Worm (Caenorhabditis elegans) whole organism, early embryonic: Measurements from ENCODE around the gene Y73F8A.5.
"Not testable (repeated sequence)": the region's sequence is repeated elsewhere in the genome, so short reads cannot be mapped to it uniquely, and the experiment has no call there.

ENCODE experiments used
- B0310.2 ChIP-seq: sonication (generic microtip); optimal IDR thresholded peaks from 2 replicates; lab custom pipeline; 2016; ENCODE audit warnings: mild to moderate bottlenecking, missing genetic modification characterization, missing compliant biosample characterization
- F13C5.2 ChIP-seq: sonication (generic microtip); optimal IDR thresholded peaks from 2 replicates; lab custom pipeline; 2017; ENCODE audit warnings: mild to moderate bottlenecking, missing genetic modification characterization, inconsistent platforms, missing compliant biosample characterization
- aly-1 ChIP-seq: sonication (generic microtip); optimal IDR thresholded peaks from 2 replicates; lab custom pipeline; 2016; ENCODE audit warnings: missing genetic modification characterization, missing compliant biosample characterization
- ama-1 ChIP-seq: fragments of 150-350 bp; optimal IDR thresholded peaks from 2 replicates; lab custom pipeline; 2014
- ceh-13 ChIP-seq: fragments of 200-800 bp; sonication (Bioruptor generic); optimal IDR thresholded peaks from 2 replicates; lab custom pipeline; 2018; ENCODE audit warnings: mild to moderate bottlenecking, missing genetic modification characterization, missing compliant biosample characterization
- ceh-36 ChIP-seq: sonication (generic microtip); optimal IDR thresholded peaks from 2 replicates; lab custom pipeline; 2016; ENCODE audit warnings: missing genetic modification characterization, inconsistent platforms, missing compliant biosample characterization
- ets-7 ChIP-seq: sonication (generic microtip); optimal IDR thresholded peaks from 2 replicates; lab custom pipeline; 2016; ENCODE audit warnings: missing genotype, missing genetic modification characterization, missing compliant biosample characterization
- flt-1 ChIP-seq: fragments of 200-800 bp; sonication (Bioruptor generic); IDR thresholded peaks from 2 replicates; pipeline ENCODE4 v1.3.6; 2022; ENCODE audit warnings: missing genetic modification characterization, missing compliant biosample characterization
- hmbx-1 ChIP-seq: sonication (generic microtip); optimal IDR thresholded peaks from 2 replicates; lab custom pipeline; 2016; ENCODE audit warnings: mild to moderate bottlenecking, missing genetic modification characterization, missing compliant biosample characterization
- hmg-4 ChIP-seq: fragments of 200-800 bp; sonication (Bioruptor generic); optimal IDR thresholded peaks from 2 replicates; lab custom pipeline; 2018; ENCODE audit warnings: mild to moderate bottlenecking, missing genetic modification characterization, missing compliant biosample characterization
- hnd-1 ChIP-seq: sonication (generic microtip); optimal IDR thresholded peaks from 2 replicates; lab custom pipeline; 2016; ENCODE audit warnings: missing genetic modification characterization, missing compliant biosample characterization
- pes-1 ChIP-seq: fragments of 200-800 bp; sonication (Bioruptor generic); IDR thresholded peaks from 2 replicates; pipeline ENCODE4 v1.3.6; 2022; ENCODE audit warnings: missing genetic modification reagents, missing genetic modification characterization, missing compliant biosample characterization
- scrt-1 ChIP-seq: fragments of 200-800 bp; sonication (Bioruptor generic); IDR thresholded peaks from 2 replicates; pipeline ENCODE4 v1.3.6; 2022; ENCODE audit warnings: missing genetic modification characterization, missing compliant biosample characterization
- sea-1 ChIP-seq: fragments of 200-800 bp; sonication (Bioruptor generic); conservative IDR thresholded peaks from 2 replicates; pipeline ENCODE4 v1.3.6; 2022; ENCODE audit warnings: missing genetic modification characterization, missing compliant biosample characterization
- tbx-11 ChIP-seq: fragments of 200-800 bp; sonication (Bioruptor generic); IDR thresholded peaks from 2 replicates; pipeline ENCODE4 v1.3.6; 2022; ENCODE audit warnings: missing genetic modification characterization, missing compliant biosample characterization
- tbx-37 ChIP-seq: fragments of 200-800 bp; sonication (Bioruptor generic); conservative IDR thresholded peaks from 2 replicates; pipeline ENCODE4 v1.3.6; 2022; ENCODE audit warnings: missing genetic modification reagents, missing genetic modification characterization, missing compliant biosample characterization
- tra-4 ChIP-seq: sonication (generic microtip); optimal IDR thresholded peaks from 2 replicates; lab custom pipeline; 2017; ENCODE audit warnings: missing genetic modification characterization, missing compliant biosample characterization

The Y73F8A.5 gene

DNA sequence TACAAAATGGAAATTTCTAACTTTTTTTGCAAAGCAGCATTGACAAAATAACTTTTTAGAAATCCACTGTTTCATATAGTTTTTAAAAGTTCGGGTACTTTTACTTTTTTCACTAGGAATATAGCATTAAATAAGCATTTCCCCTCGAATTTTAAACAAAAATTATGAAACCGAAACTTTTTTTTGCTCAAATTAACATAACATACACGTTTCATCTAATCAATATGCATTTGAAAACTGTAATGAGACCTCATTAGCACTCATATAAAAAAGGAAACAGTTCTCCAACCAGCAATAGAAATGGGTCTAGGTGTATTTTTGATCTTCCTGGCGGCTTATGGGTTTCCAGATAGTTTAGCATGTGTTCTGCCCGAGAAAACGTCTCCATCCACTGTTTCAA lies 34.4 kb downstream of the Y73F8A.5 start, which contains the start of gene Y73F8A.10:
Gene Y73F8A.10 (plus strand): TSS at position 301 of the 400 bp plus-strand sequence.
- TF ChIP-seq scrt-1 (GFP tag; lab: Robert Waterston, UW): no peak
- TF ChIP-seq ama-1 (lab: Kevin White, UChicago): no peak
- TF ChIP-seq hmg-4: no peak
- no peak for TF ChIP-seq tra-4 (tag; lab: Kevin White, UChicago)
- no peak for TF ChIP-seq flt-1 (GFP tag; lab: Robert Waterston, UW)
- TF ChIP-seq tbx-37 (GFP tag; lab: Robert Waterston, UW): no peak
- TF ChIP-seq ets-7: no peak
- TF ChIP-seq hmbx-1 (tag; lab: Kevin White, UChicago): no peak
- TF ChIP-seq ceh-13 (GFP tag; lab: Kevin White, UChicago): no peak
- TF ChIP-seq F13C5.2 (tag; lab: Kevin White, UChicago): no peak
- TF ChIP-seq tbx-11 (GFP tag; lab: Robert Waterston, UW): no peak
- no peak for TF ChIP-seq sea-1
- TF ChIP-seq ceh-36 (tag; lab: Kevin White, UChicago): no peak
- TF ChIP-seq aly-1 (tag; lab: Kevin White, UChicago): no peak
- no peak for TF ChIP-seq pes-1 (GFP tag; lab: Robert Waterston, UW)
- TF ChIP-seq B0310.2 (tag; lab: Kevin White, UChicago): no peak
- TF ChIP-seq hnd-1 (tag; lab: Kevin White, UChicago): no peak

DNA sequence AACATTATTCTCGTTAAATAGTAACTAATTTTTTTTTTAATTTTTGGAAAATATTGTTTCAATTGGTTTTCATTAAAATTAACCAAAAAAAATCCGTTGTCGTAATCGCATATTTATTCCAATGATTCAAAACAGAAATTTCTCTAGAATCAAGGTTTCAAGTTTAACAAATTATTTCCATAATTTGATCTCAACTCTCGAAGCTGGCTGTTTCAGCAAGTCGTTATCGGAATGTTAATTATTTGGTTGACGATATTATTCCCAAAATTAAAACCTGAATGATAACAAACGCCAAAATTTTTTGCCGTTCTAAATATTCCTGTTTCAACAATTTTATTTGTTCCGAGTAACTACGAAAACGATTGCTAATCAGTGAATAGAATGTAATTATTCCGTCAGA lies 40.4 kb downstream of the Y73F8A.5 start:
- TF ChIP-seq pes-1 (GFP tag; lab: Robert Waterston, UW): no peak

DNA sequence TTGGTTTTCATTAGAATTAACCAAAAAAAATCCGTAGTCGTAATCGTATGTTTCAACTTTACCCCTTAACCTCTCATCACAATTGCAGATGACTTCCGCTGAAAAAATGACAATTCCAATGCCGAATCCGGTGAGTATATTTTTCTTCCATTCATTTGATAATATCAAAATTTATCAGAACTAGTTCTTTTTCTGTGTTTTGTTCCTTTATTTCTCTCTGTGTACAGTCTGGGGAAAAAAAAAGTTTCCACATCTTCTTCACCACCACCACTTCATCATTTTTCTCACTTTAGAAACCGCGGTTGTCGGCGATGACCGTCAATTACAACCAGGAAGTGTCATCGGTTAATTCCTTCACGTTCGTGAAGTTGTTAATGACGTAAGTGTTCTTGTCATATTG lies 42.5 kb downstream of the Y73F8A.5 start, which contains the start of gene best-21:
Gene best-21 (plus strand): TSS at position 301 of the 400 bp plus-strand sequence.
- no peak for TF ChIP-seq ceh-13 (GFP tag; lab: Kevin White, UChicago)
- no peak for TF ChIP-seq F13C5.2 (tag; lab: Kevin White, UChicago)
- TF ChIP-seq ceh-36 (tag; lab: Kevin White, UChicago): no peak
- no peak for TF ChIP-seq hnd-1 (tag; lab: Kevin White, UChicago)
- TF ChIP-seq ets-7: no peak
- no peak for TF ChIP-seq sea-1
- TF ChIP-seq tra-4 (tag; lab: Kevin White, UChicago): no peak
- no peak for TF ChIP-seq hmbx-1 (tag; lab: Kevin White, UChicago)
- TF ChIP-seq scrt-1 (GFP tag; lab: Robert Waterston, UW): no peak
- no peak for TF ChIP-seq B0310.2 (tag; lab: Kevin White, UChicago)
- TF ChIP-seq pes-1 (GFP tag; lab: Robert Waterston, UW): no peak
- no peak for TF ChIP-seq flt-1 (GFP tag; lab: Robert Waterston, UW)
- TF ChIP-seq hmg-4: no peak

DNA sequence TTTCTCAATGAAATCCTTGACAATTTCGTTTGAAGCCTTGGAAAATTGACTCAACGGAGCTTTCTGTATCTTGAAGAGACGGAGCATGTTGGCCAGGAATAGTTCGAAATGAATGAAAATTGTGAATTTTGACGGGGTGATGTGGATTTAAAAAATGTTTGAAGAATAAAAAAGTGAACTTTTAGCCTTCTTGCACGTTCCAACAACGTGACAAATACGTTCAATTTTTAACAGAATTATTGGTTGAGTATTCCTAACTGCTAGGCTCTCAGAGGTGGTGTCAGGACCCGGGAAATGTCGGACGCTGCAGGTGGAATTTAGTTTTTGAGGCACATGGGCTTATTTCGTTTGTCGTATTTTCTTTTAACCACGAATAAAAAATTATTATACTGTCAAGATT lies 51.9 kb downstream of the Y73F8A.5 start, which contains the start of gene Y73F8A.12:
Gene Y73F8A.12 (minus strand): TSS at position 101 of the 400 bp plus-strand sequence.
- TF ChIP-seq hnd-1 (tag; lab: Kevin White, UChicago); hmbx-1 (tag; lab: Kevin White, UChicago); pes-1 (GFP tag; lab: Robert Waterston, UW): not testable (repeated sequence)

DNA sequence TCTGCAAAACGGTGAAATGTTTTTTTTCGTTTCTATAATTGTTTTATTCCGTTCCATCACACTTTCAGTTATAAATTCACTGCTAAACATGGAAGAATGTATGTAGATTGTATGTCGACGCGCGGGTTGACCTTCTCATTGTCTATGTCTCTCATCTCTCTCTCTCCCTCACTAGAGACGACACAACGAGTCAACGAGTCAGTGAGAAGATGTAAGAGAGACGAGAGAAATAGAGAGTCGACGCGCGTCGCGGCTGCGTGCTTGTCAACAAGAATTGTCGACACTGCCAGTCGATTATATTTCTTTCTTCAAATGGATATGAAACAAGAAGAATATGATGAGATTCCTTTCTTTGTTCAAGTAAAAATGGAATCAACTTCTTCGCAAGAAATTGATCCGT lies 52.3 kb downstream of the Y73F8A.5 start, which contains the start of gene Y73F8A.13:
Gene Y73F8A.13 (plus strand): TSS at position 240 of the 400 bp plus-strand sequence.
- no peak for TF ChIP-seq flt-1 (GFP tag; lab: Robert Waterston, UW)
- no peak for TF ChIP-seq pes-1 (GFP tag; lab: Robert Waterston, UW)
- TF ChIP-seq ets-7: no peak
- no peak for TF ChIP-seq B0310.2 (tag; lab: Kevin White, UChicago)
- TF ChIP-seq tra-4 (tag; lab: Kevin White, UChicago): no peak
- TF ChIP-seq ceh-36 (tag; lab: Kevin White, UChicago): no peak
- TF ChIP-seq sea-1: no peak
- TF ChIP-seq ceh-13 (GFP tag; lab: Kevin White, UChicago): no peak
- TF ChIP-seq ama-1 (lab: Kevin White, UChicago): no peak
- no peak for TF ChIP-seq scrt-1 (GFP tag; lab: Robert Waterston, UW)

DNA sequence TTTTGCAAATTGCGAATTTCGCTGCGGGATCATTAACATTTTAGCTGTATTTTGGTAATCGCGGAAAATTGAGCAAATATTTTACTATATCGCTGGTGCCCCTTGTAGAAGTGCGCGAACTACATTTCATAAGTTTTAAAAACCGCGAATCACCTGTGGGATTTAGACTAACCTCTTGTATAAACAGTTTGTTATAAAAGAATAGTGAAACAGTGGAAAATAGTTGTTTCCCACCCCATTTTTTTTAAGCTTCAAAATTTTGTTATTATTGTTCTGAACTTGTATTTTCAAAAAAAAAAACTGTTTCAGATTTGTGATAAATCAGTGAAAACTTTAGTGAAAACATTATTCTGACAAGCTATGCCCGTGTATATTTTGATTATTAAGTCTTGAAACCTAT lies 55.8 kb downstream of the Y73F8A.5 start:
- TF ChIP-seq sea-1: no peak
- TF ChIP-seq flt-1 (GFP tag; lab: Robert Waterston, UW): no peak
- TF ChIP-seq ceh-36 (tag; lab: Kevin White, UChicago): no peak
- TF ChIP-seq hnd-1 (tag; lab: Kevin White, UChicago): no peak
- TF ChIP-seq tbx-37 (GFP tag; lab: Robert Waterston, UW): no peak
- no peak for TF ChIP-seq pes-1 (GFP tag; lab: Robert Waterston, UW)
- TF ChIP-seq tra-4 (tag; lab: Kevin White, UChicago): no peak
- TF ChIP-seq scrt-1 (GFP tag; lab: Robert Waterston, UW): no peak
- no peak for TF ChIP-seq hmg-4
- TF ChIP-seq F13C5.2 (tag; lab: Kevin White, UChicago): no peak
- no peak for TF ChIP-seq ets-7
- no peak for TF ChIP-seq aly-1 (tag; lab: Kevin White, UChicago)
- no peak for TF ChIP-seq tbx-11 (GFP tag; lab: Robert Waterston, UW)
- TF ChIP-seq ceh-13 (GFP tag; lab: Kevin White, UChicago): no peak
- no peak for TF ChIP-seq B0310.2 (tag; lab: Kevin White, UChicago)
- no peak for TF ChIP-seq ama-1 (lab: Kevin White, UChicago)
- TF ChIP-seq hmbx-1 (tag; lab: Kevin White, UChicago): no peak
